Worm (Caenorhabditis elegans): ENCODE measurements around the gene aps-1.

- TF ChIP-seq dao-5 (tag; optimal IDR thresholded peaks at IDR 0.05) (no peak), him-1 (tag; optimal IDR thresholded peaks at IDR 0.05) (no peak), W03F9.2 (tag; optimal IDR thresholded peaks at IDR 0.05) (no peak)
These were observed 25.8 kb downstream of the aps-1 start, which contains the start of gene cpi-2 for ce11 chrV:6043275-6044271.
